Worm (Caenorhabditis elegans) whole organism, mixed stage, embryonic: ENCODE results near the gene srbc-17.

Experiments used
- M03D4.4 ChIP-seq: sonication (generic microtip); optimal IDR thresholded peaks from 2 replicates; lab custom pipeline; 2017; ENCODE audit warnings: mild to moderate bottlenecking, missing genetic modification characterization, missing compliant biosample characterization
- bed-3 ChIP-seq: fragments of 200-800 bp; sonication (Bioruptor generic); optimal IDR thresholded peaks from 3 replicates; lab custom pipeline; 2018; ENCODE audit warnings: mild to moderate bottlenecking, missing genetic modification characterization, moderate library complexity, missing compliant biosample characterization
- blmp-1 ChIP-seq: fragments of 150-350 bp; optimal IDR thresholded peaks from 2 replicates; lab custom pipeline; 2014; ENCODE audit warnings: missing biosample characterization, missing genetic modification characterization
- ceh-39 ChIP-seq: fragments of 150-350 bp; optimal IDR thresholded peaks from 2 replicates; lab custom pipeline; 2014; ENCODE audit warnings: missing biosample characterization, missing genetic modification characterization
- ceh-43 ChIP-seq: fragments of 200-800 bp; sonication (Bioruptor generic); optimal IDR thresholded peaks from 2 replicates; lab custom pipeline; 2018; ENCODE audit warnings: mild to moderate bottlenecking, missing genetic modification characterization, moderate library complexity, missing compliant biosample characterization
- ceh-83 ChIP-seq: fragments of 200-800 bp; sonication (Bioruptor generic); optimal IDR thresholded peaks from 2 replicates; lab custom pipeline; 2018; ENCODE audit warnings: mild to moderate bottlenecking, missing genetic modification characterization, missing compliant biosample characterization
- ces-1 ChIP-seq: fragments of 150-350 bp; optimal IDR thresholded peaks from 2 replicates; lab custom pipeline; 2014; ENCODE audit warnings: missing biosample characterization, missing genetic modification reagents, missing genetic modification characterization
- cnd-1 ChIP-seq: fragments of 200-800 bp; sonication (Bioruptor generic); optimal IDR thresholded peaks from 2 replicates; lab custom pipeline; 2018; ENCODE audit warnings: mild to moderate bottlenecking, missing genetic modification characterization, missing compliant biosample characterization
- drap-1 ChIP-seq: fragments of 200-800 bp; sonication (Bioruptor generic); optimal IDR thresholded peaks from 3 replicates; lab custom pipeline; 2018; ENCODE audit warnings: mild to moderate bottlenecking, missing genetic modification characterization, missing compliant biosample characterization
- elt-1 ChIP-seq: sonication (generic microtip); optimal IDR thresholded peaks from 2 replicates; lab custom pipeline; 2017; ENCODE audit warnings: missing genetic modification characterization, mild to moderate bottlenecking, missing compliant biosample characterization, antibody characterized with exemption, moderate library complexity, borderline replicate concordance; ENCODE audit not compliant: insufficient read depth
- elt-3 ChIP-seq: fragments of 150-350 bp; optimal IDR thresholded peaks from 2 replicates; lab custom pipeline; 2014; ENCODE audit warnings: missing biosample characterization, missing genetic modification characterization
- ham-2 ChIP-seq: fragments of 200-800 bp; sonication (Bioruptor generic); optimal IDR thresholded peaks from 2 replicates; lab custom pipeline; 2018; ENCODE audit warnings: mild to moderate bottlenecking, missing genetic modification characterization, missing compliant biosample characterization
- hlh-1 ChIP-seq: fragments of 150-350 bp; optimal IDR thresholded peaks from 2 replicates; lab custom pipeline; 2014; ENCODE audit warnings: missing biosample characterization, missing genetic modification reagents, missing genetic modification characterization
- lin-13 ChIP-seq: fragments of 150-350 bp; optimal IDR thresholded peaks from 2 replicates; lab custom pipeline; 2014; ENCODE audit warnings: missing biosample characterization, missing genetic modification characterization
- lin-32 ChIP-seq: fragments of 200-800 bp; sonication (Bioruptor generic); optimal IDR thresholded peaks from 2 replicates; lab custom pipeline; 2018; ENCODE audit warnings: mild to moderate bottlenecking, missing genetic modification characterization, missing compliant biosample characterization
- lsy-2 ChIP-seq: fragments of 150-350 bp; optimal IDR thresholded peaks from 2 replicates; lab custom pipeline; 2014; ENCODE audit warnings: missing biosample characterization, missing genetic modification characterization
- mab-5 ChIP-seq: fragments of 150-350 bp; optimal IDR thresholded peaks from 2 replicates; lab custom pipeline; 2014; ENCODE audit warnings: missing biosample characterization, missing genetic modification characterization
- mep-1 ChIP-seq: fragments of 150-350 bp; optimal IDR thresholded peaks from 2 replicates; lab custom pipeline; 2017; ENCODE audit warnings: missing biosample characterization, missing genetic modification reagents, missing genetic modification characterization, inconsistent platforms
- mls-2 ChIP-seq: sonication (generic microtip); optimal IDR thresholded peaks from 2 replicates; lab custom pipeline; 2016; ENCODE audit warnings: mild to moderate bottlenecking, missing genetic modification characterization, moderate library complexity, missing compliant biosample characterization
- nhr-12 ChIP-seq: fragments of 150-350 bp; optimal IDR thresholded peaks from 2 replicates; lab custom pipeline; 2014; ENCODE audit warnings: missing biosample characterization, missing genetic modification characterization
- nhr-2 ChIP-seq: fragments of 150-350 bp; optimal IDR thresholded peaks from 2 replicates; lab custom pipeline; 2014; ENCODE audit warnings: missing biosample characterization, missing genetic modification characterization
- nhr-237 ChIP-seq: fragments of 150-350 bp; optimal IDR thresholded peaks from 2 replicates; lab custom pipeline; 2014; ENCODE audit warnings: missing biosample characterization, missing genetic modification characterization
- nhr-76 ChIP-seq: sonication (generic microtip); optimal IDR thresholded peaks from 2 replicates; lab custom pipeline; 2017; ENCODE audit warnings: missing biosample characterization, missing genetic modification characterization
- pha-4 ChIP-seq: fragments of 150-350 bp; optimal IDR thresholded peaks from 2 replicates; lab custom pipeline; 2018; ENCODE audit warnings: missing biosample characterization, missing genetic modification reagents, missing genetic modification characterization
- sem-2 ChIP-seq: fragments of 200-800 bp; sonication (Bioruptor generic); optimal IDR thresholded peaks from 2 replicates; lab custom pipeline; 2018; ENCODE audit warnings: mild to moderate bottlenecking, missing genetic modification characterization, missing compliant biosample characterization
- snpc-4 ChIP-seq: fragments of 150-350 bp; optimal IDR thresholded peaks from 2 replicates; lab custom pipeline; 2014; ENCODE audit warnings: missing biosample characterization, missing genetic modification characterization
- sptf-1 ChIP-seq: sonication (generic microtip); optimal IDR thresholded peaks from 2 replicates; lab custom pipeline; 2017; ENCODE audit warnings: mild to moderate bottlenecking, missing genetic modification characterization, moderate library complexity, missing compliant biosample characterization
- tbx-8 ChIP-seq: fragments of 200-800 bp; sonication (Bioruptor generic); optimal IDR thresholded peaks from 2 replicates; lab custom pipeline; 2018; ENCODE audit warnings: mild to moderate bottlenecking, missing genetic modification characterization, moderate library complexity, missing compliant biosample characterization
- unc-120 ChIP-seq: sonication (generic microtip); optimal IDR thresholded peaks from 2 replicates; lab custom pipeline; 2017; ENCODE audit warnings: missing genetic modification characterization, missing compliant biosample characterization; ENCODE audit not compliant: poor library complexity, severe bottlenecking
- unc-62 ChIP-seq: fragments of 150-350 bp; optimal IDR thresholded peaks from 2 replicates; lab custom pipeline; 2014; ENCODE audit warnings: missing biosample characterization, missing genetic modification reagents, missing genetic modification characterization
- zip-8 ChIP-seq: fragments of 150-350 bp; optimal IDR thresholded peaks from 2 replicates; lab custom pipeline; 2014; ENCODE audit warnings: missing biosample characterization, missing genetic modification characterization

srbc-17 gene

DNA sequence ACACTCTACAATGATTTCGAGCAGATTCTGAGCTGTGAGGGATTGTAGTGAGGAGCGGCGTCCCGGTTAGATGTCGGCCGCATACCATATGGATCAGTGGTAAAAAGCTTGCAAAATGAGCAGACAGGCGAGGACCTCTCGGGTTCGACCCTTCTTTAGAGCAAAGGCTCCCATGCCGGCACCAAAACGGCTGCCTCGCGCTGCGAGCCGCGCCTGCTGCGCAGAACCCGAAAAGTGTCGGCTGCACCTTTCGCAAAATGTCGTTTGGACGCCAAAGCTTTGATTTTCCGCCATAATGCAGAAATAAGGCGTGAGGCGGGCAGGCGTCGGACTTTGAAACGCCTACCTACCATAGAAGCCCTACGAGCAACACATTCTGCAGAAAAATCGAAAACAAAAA is 12.9 kb downstream of the srbc-17 start:
- TF ChIP-seq mep-1 (tag; lab: Kevin White, UChicago) = no peak
- no peak for TF ChIP-seq drap-1 (GFP tag; lab: Kevin White, UChicago)
- TF ChIP-seq nhr-76 (tag; lab: Kevin White, UChicago) = no peak
- TF ChIP-seq bed-3 (GFP tag; lab: Kevin White, UChicago) = no peak
- no peak for TF ChIP-seq nhr-2 (tag; lab: Kevin White, UChicago)
- TF ChIP-seq blmp-1 (tag; lab: Kevin White, UChicago) = no peak
- TF ChIP-seq pha-4 (tag; lab: Kevin White, UChicago) = no peak
- TF ChIP-seq cnd-1 (tag; lab: Kevin White, UChicago) = no peak
- no peak for TF ChIP-seq zip-8
- no peak for TF ChIP-seq nhr-12 (tag; lab: Kevin White, UChicago)
- TF ChIP-seq lin-32 = no peak
- no peak for TF ChIP-seq ham-2 (GFP tag; lab: Kevin White, UChicago)
- no peak for TF ChIP-seq sem-2
- no peak for TF ChIP-seq lin-13 (tag; lab: Kevin White, UChicago)
- no peak for TF ChIP-seq tbx-8 (GFP tag; lab: Kevin White, UChicago)
- TF ChIP-seq mls-2 (tag; lab: Kevin White, UChicago) = no peak
- TF ChIP-seq unc-120 (tag; lab: Kevin White, UChicago) = no peak

DNA sequence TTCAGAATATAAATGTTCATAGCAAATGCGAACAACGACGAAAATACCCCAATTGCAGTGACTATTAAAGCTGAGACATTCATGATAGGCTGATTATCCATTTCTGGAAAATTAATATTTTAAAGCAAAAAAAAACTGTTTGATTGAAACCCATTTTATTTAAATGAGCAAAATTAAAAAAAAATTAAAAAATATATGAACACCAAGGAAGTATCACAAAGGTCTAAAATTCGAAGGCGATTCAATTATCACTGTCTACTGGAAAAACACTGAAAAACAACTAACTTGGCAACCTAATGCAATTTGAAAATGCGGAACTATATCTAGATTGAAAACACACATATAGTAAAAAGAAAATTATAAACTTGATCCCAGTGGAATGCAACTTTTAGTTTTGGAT is 13.6 kb downstream of the srbc-17 start, which contains the start of gene srbc-42:
srbc-42 (minus strand) TSS at position 101 of the 400 bp plus-strand sequence.
- TF ChIP-seq ceh-43 (GFP tag; lab: Kevin White, UChicago) = no peak
- TF ChIP-seq sem-2 = no peak
- no peak for TF ChIP-seq M03D4.4 (tag; lab: Kevin White, UChicago)
- TF ChIP-seq unc-62 (GFP tag; lab: Kevin White, UChicago) = no peak
- no peak for TF ChIP-seq drap-1 (GFP tag; lab: Kevin White, UChicago)
- no peak for TF ChIP-seq ceh-39 (tag; lab: Kevin White, UChicago)
- no peak for TF ChIP-seq mep-1 (tag; lab: Kevin White, UChicago)
- TF ChIP-seq blmp-1 (tag; lab: Kevin White, UChicago) = no peak
- TF ChIP-seq sptf-1 (tag; lab: Kevin White, UChicago) = no peak
- TF ChIP-seq snpc-4 = no peak
- TF ChIP-seq lin-13 (tag; lab: Kevin White, UChicago) = no peak
- no peak for TF ChIP-seq mls-2 (tag; lab: Kevin White, UChicago)
- no peak for TF ChIP-seq elt-3
- TF ChIP-seq cnd-1 (tag; lab: Kevin White, UChicago) = no peak
- TF ChIP-seq ces-1 (GFP tag; lab: Kevin White, UChicago) = no peak
- TF ChIP-seq hlh-1 = no peak
- no peak for TF ChIP-seq elt-1 (tag; lab: Kevin White, UChicago)

DNA sequence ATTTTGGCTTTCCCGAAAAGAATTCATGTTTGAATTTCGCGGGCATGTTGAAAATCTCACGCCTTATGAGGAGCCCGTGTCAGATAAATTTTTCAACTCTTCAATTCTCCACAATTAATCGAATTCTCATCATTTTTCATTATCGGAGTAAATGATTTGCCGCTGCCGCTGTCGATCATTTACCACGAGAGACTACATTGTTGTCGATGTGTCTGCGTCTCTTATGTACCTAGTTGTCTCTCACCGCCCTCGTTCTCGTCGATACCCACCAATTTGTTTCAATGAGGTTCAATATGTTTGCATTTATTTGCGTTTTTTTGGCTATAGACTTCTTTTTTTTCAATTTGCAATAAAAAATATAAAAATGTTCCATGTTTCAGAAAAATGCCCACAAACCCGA is 14.6 kb downstream of the srbc-17 start, which contains the start of gene nhr-13:
nhr-13 (plus strand) TSS at position 369 of the 400 bp plus-strand sequence.
- no peak for TF ChIP-seq lsy-2 (tag; lab: Kevin White, UChicago)
- no peak for TF ChIP-seq lin-13 (tag; lab: Kevin White, UChicago)
- no peak for TF ChIP-seq unc-120 (tag; lab: Kevin White, UChicago)
- no peak for TF ChIP-seq nhr-237 (tag; lab: Kevin White, UChicago)
- no peak for TF ChIP-seq ham-2 (GFP tag; lab: Kevin White, UChicago)
- TF ChIP-seq hlh-1 = no peak
- no peak for TF ChIP-seq mls-2 (tag; lab: Kevin White, UChicago)
- TF ChIP-seq nhr-12 (tag; lab: Kevin White, UChicago) = no peak
- no peak for TF ChIP-seq mab-5 (tag; lab: Kevin White, UChicago)
- TF ChIP-seq elt-3 = no peak
- no peak for TF ChIP-seq elt-1 (tag; lab: Kevin White, UChicago)
- TF ChIP-seq snpc-4 = no peak
- no peak for TF ChIP-seq M03D4.4 (tag; lab: Kevin White, UChicago)
- TF ChIP-seq ceh-83 (GFP tag; lab: Kevin White, UChicago) = no peak
- no peak for TF ChIP-seq drap-1 (GFP tag; lab: Kevin White, UChicago)
- no peak for TF ChIP-seq blmp-1 (tag; lab: Kevin White, UChicago)
- no peak for TF ChIP-seq sptf-1 (tag; lab: Kevin White, UChicago)
- TF ChIP-seq pha-4 (tag; lab: Kevin White, UChicago) = no peak
- TF ChIP-seq, all 35 proteins: peak for 0

DNA sequence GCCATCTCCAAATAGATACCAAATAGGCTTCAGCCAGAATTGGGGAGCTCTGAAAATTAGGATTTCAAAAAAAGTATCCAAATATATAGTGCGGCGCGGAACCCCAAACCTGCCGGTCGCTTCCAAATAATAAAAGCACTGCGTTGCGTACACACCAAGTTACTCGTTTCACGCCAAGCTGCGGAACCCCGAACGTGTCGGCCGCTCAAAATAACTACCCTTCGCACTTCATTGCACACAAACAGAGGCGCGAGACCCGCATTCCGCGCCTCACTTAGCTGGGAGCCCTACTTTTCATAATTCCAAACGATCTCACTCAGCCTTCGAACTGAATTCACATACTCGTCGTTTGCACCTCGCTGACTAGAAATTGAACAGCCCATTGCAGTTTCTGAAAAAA is 22.1 kb downstream of the srbc-17 start:
- no peak for TF ChIP-seq mab-5 (tag; lab: Kevin White, UChicago)
- no peak for TF ChIP-seq lsy-2 (tag; lab: Kevin White, UChicago)
- TF ChIP-seq elt-1 (tag; lab: Kevin White, UChicago) = no peak
- no peak for TF ChIP-seq nhr-237 (tag; lab: Kevin White, UChicago)
- no peak for TF ChIP-seq mls-2 (tag; lab: Kevin White, UChicago)
- TF ChIP-seq hlh-1 = no peak
